Worm (Caenorhabditis elegans) whole organism, early embryonic: ENCODE measurements around the gene cmd-1.

ENCODE experiments used
- F13C5.2 ChIP-seq: sonication (generic microtip); optimal IDR thresholded peaks from 2 replicates; lab custom pipeline; 2017; ENCODE audit warnings: mild to moderate bottlenecking, missing genetic modification characterization, inconsistent platforms, missing compliant biosample characterization
- ama-1 ChIP-seq: fragments of 150-350 bp; optimal IDR thresholded peaks from 2 replicates; lab custom pipeline; 2014
- ceh-13 ChIP-seq: fragments of 200-800 bp; sonication (Bioruptor generic); optimal IDR thresholded peaks from 2 replicates; lab custom pipeline; 2018; ENCODE audit warnings: mild to moderate bottlenecking, missing genetic modification characterization, missing compliant biosample characterization
- ets-7 ChIP-seq: sonication (generic microtip); optimal IDR thresholded peaks from 2 replicates; lab custom pipeline; 2016; ENCODE audit warnings: missing genotype, missing genetic modification characterization, missing compliant biosample characterization
- flt-1 ChIP-seq: fragments of 200-800 bp; sonication (Bioruptor generic); IDR thresholded peaks from 2 replicates; pipeline ENCODE4 v1.3.6; 2022; ENCODE audit warnings: missing genetic modification characterization, missing compliant biosample characterization
- hmg-4 ChIP-seq: fragments of 200-800 bp; sonication (Bioruptor generic); optimal IDR thresholded peaks from 2 replicates; lab custom pipeline; 2018; ENCODE audit warnings: mild to moderate bottlenecking, missing genetic modification characterization, missing compliant biosample characterization
- hnd-1 ChIP-seq: sonication (generic microtip); optimal IDR thresholded peaks from 2 replicates; lab custom pipeline; 2016; ENCODE audit warnings: missing genetic modification characterization, missing compliant biosample characterization
- pes-1 ChIP-seq: fragments of 200-800 bp; sonication (Bioruptor generic); IDR thresholded peaks from 2 replicates; pipeline ENCODE4 v1.3.6; 2022; ENCODE audit warnings: missing genetic modification reagents, missing genetic modification characterization, missing compliant biosample characterization
- sea-1 ChIP-seq: fragments of 200-800 bp; sonication (Bioruptor generic); conservative IDR thresholded peaks from 2 replicates; pipeline ENCODE4 v1.3.6; 2022; ENCODE audit warnings: missing genetic modification characterization, missing compliant biosample characterization
- tbx-11 ChIP-seq: fragments of 200-800 bp; sonication (Bioruptor generic); IDR thresholded peaks from 2 replicates; pipeline ENCODE4 v1.3.6; 2022; ENCODE audit warnings: missing genetic modification characterization, missing compliant biosample characterization

Gene cmd-1

ce11 chrV:1206971-1207370 lies 50.9 kb downstream of the cmd-1 start, which contains the start of gene Y50D4A.5:
Gene Y50D4A.5, plus strand, starts transcription at chrV:1207307.
- TF ChIP-seq sea-1 (GFP tag; lab: Robert Waterston, UW): no peak
- 0 out of 2 replicates have a peak, but pooled peaks have one; percentile 24 for TF ChIP-seq pes-1 (GFP tag; lab: Robert Waterston, UW)
- TF ChIP-seq hnd-1 (tag; lab: Kevin White, UChicago): no peak
- no peak for TF ChIP-seq hmg-4 (GFP tag; lab: Kevin White, UChicago)
- no peak for TF ChIP-seq tbx-11 (GFP tag; lab: Robert Waterston, UW)
- TF ChIP-seq ama-1 (lab: Kevin White, UChicago): no peak

- no peak for TF ChIP-seq flt-1
- no peak for TF ChIP-seq hnd-1 (tag; lab: Kevin White, UChicago)
- no peak for TF ChIP-seq hmg-4 (GFP tag; lab: Kevin White, UChicago)
- TF ChIP-seq ceh-13 (GFP tag; lab: Kevin White, UChicago): no peak
- TF ChIP-seq sea-1 (GFP tag; lab: Robert Waterston, UW): no peak
- TF ChIP-seq F13C5.2 (tag; lab: Kevin White, UChicago): no peak
- no peak for TF ChIP-seq ets-7 (tag; lab: Kevin White, UChicago)
Measured at ce11 chrV:1207589-1207988, 51.5 kb downstream of the cmd-1 start, which contains the start of gene Y50D4A.1. Gene Y50D4A.1, plus strand, starts transcription at chrV:1207889.
